Worm (Caenorhabditis elegans): Measurements from ENCODE around the gene agxt-1.

DNA sequence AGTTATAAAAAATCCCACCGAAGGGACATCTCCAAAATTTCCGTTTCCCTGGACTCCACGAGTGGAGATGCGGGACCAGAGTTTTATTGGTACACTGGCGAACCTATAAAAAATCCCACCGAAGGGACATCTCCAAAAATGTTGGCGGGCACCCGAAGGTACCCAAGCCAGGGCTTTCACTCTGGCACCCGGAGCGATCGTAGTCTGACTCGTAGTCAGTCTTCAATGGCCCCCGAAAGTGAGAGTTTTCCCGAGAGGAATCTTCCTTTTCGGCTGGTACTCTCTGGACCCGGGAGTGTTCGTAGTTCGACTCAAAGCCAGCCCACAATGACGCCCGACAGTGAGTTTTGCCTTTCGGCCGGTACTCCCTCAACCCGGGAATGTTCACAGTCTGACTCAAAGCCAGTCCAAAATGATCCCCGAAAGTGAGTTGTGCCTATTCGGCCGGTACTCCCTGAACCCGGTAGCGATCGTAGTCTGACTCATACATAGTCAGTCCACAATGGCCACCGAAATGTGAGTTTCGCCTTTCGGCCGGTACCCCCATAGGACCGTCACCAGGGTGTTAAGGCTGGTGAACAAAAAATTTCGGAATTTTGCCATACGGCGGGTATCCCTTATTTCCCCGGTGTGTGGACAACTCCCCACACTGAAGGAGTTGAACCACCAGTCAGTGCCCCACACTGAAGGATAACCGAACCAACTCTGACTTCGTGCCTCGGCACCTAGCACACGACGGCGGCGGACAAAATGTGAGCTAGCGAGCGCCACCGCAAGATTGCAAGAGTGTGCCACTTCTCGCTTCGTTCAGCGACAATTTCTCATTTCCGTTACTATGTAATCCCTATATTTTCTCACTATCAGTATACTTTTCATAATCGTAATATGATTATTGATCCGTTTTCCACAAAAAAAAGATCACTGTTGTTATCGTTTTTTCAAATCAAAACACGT is 31.9 kb downstream of the agxt-1 start:
- no peak for TF ChIP-seq ama-1 (optimal IDR thresholded peaks at IDR 0.05)
- no peak for TF ChIP-seq spr-1 (tag; optimal IDR thresholded peaks at IDR 0.05)
- TF ChIP-seq nhr-237 (tag; optimal IDR thresholded peaks at IDR 0.05): no peak
- TF ChIP-seq F37D6.2 (tag; optimal IDR thresholded peaks at IDR 0.05): no peak
- no peak for TF ChIP-seq cey-2 (tag; optimal IDR thresholded peaks at IDR 0.05; ENCODE audit: borderline replicate concordance, insufficient read depth)
- no peak for TF ChIP-seq unc-39 (tag; optimal IDR thresholded peaks at IDR 0.05)
- no peak for TF ChIP-seq daf-12 (tag; optimal IDR thresholded peaks at IDR 0.05)
- 0 out of 2 replicates have a peak, but pooled peaks have one; percentile 37 for TF ChIP-seq egl-43 (GFP tag; IDR thresholded peaks at IDR 0.05)
- no peak for TF ChIP-seq ceh-32 (tag; optimal IDR thresholded peaks at IDR 0.05; ENCODE audit: poor library complexity)
- TF ChIP-seq nhr-76 (tag; optimal IDR thresholded peaks at IDR 0.05): no peak
- no peak for TF ChIP-seq zip-11 (GFP tag; IDR thresholded peaks at IDR 0.05)
- no peak for TF ChIP-seq mxl-3 (GFP tag; optimal IDR thresholded peaks at IDR 0.05)
- no peak for TF ChIP-seq aly-2 (tag; optimal IDR thresholded peaks at IDR 0.05)
